Worm (Caenorhabditis elegans): ENCODE measurements around the gene srv-28.

ce11 chrIV:6298253-6298652 is 35.1 kb upstream of the srv-28 start, which contains the start of gene srv-27:
- TF ChIP-seq cog-1 (tag; optimal IDR thresholded peaks at IDR 0.05) = no peak
- no peak for TF ChIP-seq med-1 (GFP tag; optimal IDR thresholded peaks at IDR 0.05; ENCODE audit: insufficient read depth)
